Fruit fly (Drosophila melanogaster): ENCODE data around the gene GABA-B-R1.

- TF ChIP-seq emc (GFP tag; optimal IDR thresholded peaks at IDR 0.05) (no peak), az2 (GFP tag; optimal IDR thresholded peaks at IDR 0.05) (no peak), CG1792 (GFP tag; optimal IDR thresholded peaks at IDR 0.05) (no peak)
Measured at dm6 chr2L:15060580-15061005, 44.5 kb downstream of the GABA-B-R1 start, which contains the start of gene TfIIS.
